Fruit fly (Drosophila melanogaster) whole organism, pupa: ENCODE results near the gene Pop5.

ENCODE experiments used
- CG17806 ChIP-seq: fragments of 200-800 bp; sonication (Bioruptor generic); optimal IDR thresholded peaks from 2 replicates; lab custom pipeline; 2018; ENCODE audit warnings: missing biosample characterization, mild to moderate bottlenecking, missing genetic modification characterization, moderate library complexity
- CG8159 ChIP-seq: fragments of 200-800 bp; sonication (Bioruptor generic); optimal IDR thresholded peaks from 3 replicates; lab custom pipeline; 2018; ENCODE audit warnings: missing biosample characterization, mild to moderate bottlenecking, missing genetic modification characterization, moderate library complexity
- Ets98B ChIP-seq: fragments of 200-800 bp; sonication (Bioruptor generic); IDR thresholded peaks from 2 replicates; pipeline ENCODE4 v1.3.6; 2022; ENCODE audit warnings: missing biosample characterization, missing genetic modification characterization
- Snoo ChIP-seq: fragments of 200-800 bp; sonication (Bioruptor generic); optimal IDR thresholded peaks from 3 replicates; lab custom pipeline; 2017; ENCODE audit warnings: missing biosample characterization, mild to moderate bottlenecking, missing genetic modification characterization, inconsistent platforms

dm6 chr3L:17031971-17032370 lies 12.9 kb downstream of the Pop5 start, which contains the start of gene Ilp8:
- TF ChIP-seq CG8159 (no peak), CG17806 (tag; lab: Kevin White, UChicago) (no peak), Ets98B (peak; percentile 12; the same call in 1 of the 2 replicates), Snoo (tag; lab: Kevin White, UChicago) (no peak)
